Fruit fly (Drosophila melanogaster): ENCODE measurements around the gene CG4582.

CG4582 gene

dm6 chr3R:25623800-25624791 is 41.1 kb upstream of the CG4582 start, which contains the start of gene Npl4 (continued):
- TF ChIP-seq pan (optimal IDR thresholded peaks at IDR 0.05) (no peak), pan (GFP tag; optimal IDR thresholded peaks at IDR 0.05 in 1 of 2, IDR thresholded peaks at IDR 0.05 in 1 of 2) (peak in 1 of 2 experiments; percentile 50), CG42726 (GFP tag; IDR thresholded peaks at IDR 0.05; ENCODE audit: partially characterized antibody) (peak; percentile 59; the same call in 1 of the 2 replicates), jumu (GFP tag; optimal IDR thresholded peaks at IDR 0.05) (no peak), trh (GFP tag; optimal IDR thresholded peaks at IDR 0.05) (no peak), B-H1 (GFP tag; IDR thresholded peaks at IDR 0.05) (peak; percentile 28; the same call in 1 of the 3 replicates), tll (GFP tag; optimal IDR thresholded peaks at IDR 0.05) (no peak), CG1602 (GFP tag; optimal IDR thresholded peaks at IDR 0.05) (peak; percentile 20), CG4707 (GFP tag; optimal IDR thresholded peaks at IDR 0.05) (no peak), vnd (GFP tag; IDR thresholded peaks at IDR 0.05; ENCODE audit: partially characterized antibody) (peak; percentile 93), gsb (GFP tag; IDR thresholded peaks at IDR 0.05) (no peak), sob (GFP tag; IDR thresholded peaks at IDR 0.05) (0 out of 2 replicates have a peak, but pooled peaks have one; percentile 11), CG2120 (GFP tag; optimal IDR thresholded peaks at IDR 0.05) (no peak), Adf1 (GFP tag; IDR thresholded peaks at IDR 0.05) (no peak), CG4360 (GFP tag; IDR thresholded peaks at IDR 0.05) (peak; percentile 75), CG33557 (GFP tag; optimal IDR thresholded peaks at IDR 0.05) (no peak), zf30C (GFP tag; optimal IDR thresholded peaks at IDR 0.05) (peak; percentile 48), Ptx1 (GFP tag; IDR thresholded peaks at IDR 0.05) (peak; percentile 38; the same call in 1 of the 2 replicates), CG16863 (GFP tag; optimal IDR thresholded peaks at IDR 0.05) (no peak), eyg (GFP tag; optimal IDR thresholded peaks at IDR 0.05) (no peak), CG5180 (GFP tag; optimal IDR thresholded peaks at IDR 0.05) (no peak), CG6175 (GFP tag; IDR thresholded peaks at IDR 0.05) (no peak), gro (GFP tag; optimal IDR thresholded peaks at IDR 0.05) (no peak), unc-4 (GFP tag; IDR thresholded peaks at IDR 0.05; ENCODE audit: partially characterized antibody) (peak; percentile 92), Rfx (GFP tag; IDR thresholded peaks at IDR 0.05) (0 out of 2 replicates have a peak, but pooled peaks have one; percentile 14), her (GFP tag; optimal IDR thresholded peaks at IDR 0.05) (no peak), Doc3 (GFP tag; IDR thresholded peaks at IDR 0.05; ENCODE audit: partially characterized antibody) (peak; percentile 81), CG6654 (GFP tag; optimal IDR thresholded peaks at IDR 0.05) (no peak), ind (GFP tag; optimal IDR thresholded peaks at IDR 0.05) (no peak), bigmax (GFP tag; optimal IDR thresholded peaks at IDR 0.05) (no peak), Spps (tag; optimal IDR thresholded peaks at IDR 0.05) (no peak), Bteb2 (GFP tag; optimal IDR thresholded peaks at IDR 0.05) (no peak), shn (GFP tag; optimal IDR thresholded peaks at IDR 0.05) (no peak), Dll (GFP tag; IDR thresholded peaks at IDR 0.05; ENCODE audit: partially characterized antibody) (peak; percentile 92), Hr51 (GFP tag; optimal IDR thresholded peaks at IDR 0.05) (peak in 1 of 2 experiments; percentile 40), Oli (tag; optimal IDR thresholded peaks at IDR 0.05) (peak; percentile 25), CG17802 (tag; optimal IDR thresholded peaks at IDR 0.05) (no peak), CG10462 (GFP tag; optimal IDR thresholded peaks at IDR 0.05) (no peak), Six4 (GFP tag; optimal IDR thresholded peaks at IDR 0.05) (no peak), MBD-R2 (GFP tag; IDR thresholded peaks at IDR 0.05) (peak; percentile 58), ato (GFP tag; IDR thresholded peaks at IDR 0.05; ENCODE audit: partially characterized antibody) (peak; percentile 98), CG8765 (GFP tag; IDR thresholded peaks at IDR 0.05) (no peak), ci (GFP tag; IDR thresholded peaks at IDR 0.05) (0 out of 3 replicates have a peak, but pooled peaks have one; percentile 5), CG10431 (GFP tag; optimal IDR thresholded peaks at IDR 0.05) (no peak), Fer3 (tag; optimal IDR thresholded peaks at IDR 0.05) (no peak), slou (GFP tag; optimal IDR thresholded peaks at IDR 0.05) (no peak), CG7271 (tag; optimal IDR thresholded peaks at IDR 0.05) (no peak), Dek (tag; optimal IDR thresholded peaks at IDR 0.05) (no peak)
